Fruit fly (Drosophila melanogaster): ENCODE results near the gene CG7632.

DNA sequence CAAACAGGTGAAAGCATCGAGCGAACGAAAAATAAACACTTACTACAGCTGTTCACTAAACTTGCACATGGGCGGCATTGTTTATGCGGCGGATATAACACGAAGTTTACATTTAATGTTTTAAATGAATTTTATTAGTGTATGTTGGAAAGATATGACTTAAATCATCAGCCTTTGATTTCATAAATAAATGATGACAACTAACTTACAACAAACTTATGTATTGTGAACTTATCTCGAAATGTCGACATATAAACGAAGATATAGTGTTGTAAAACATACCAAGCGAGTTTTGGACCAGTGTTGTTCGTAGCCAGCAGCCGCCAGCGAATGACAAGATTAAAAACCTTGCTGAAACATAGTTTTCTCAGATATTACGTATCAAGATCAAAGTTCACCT, at the start of gene CG7632, which contains the start of gene CG11309:
- peak; percentile 100 for TF ChIP-seq CG11617 (GFP tag; optimal IDR thresholded peaks at IDR 0.05)
- peak; percentile 100 for TF ChIP-seq CG7101 (tag; optimal IDR thresholded peaks at IDR 0.05)
- TF ChIP-seq bab1 (GFP tag; optimal IDR thresholded peaks at IDR 0.05): peak; percentile 100
- peak; percentile 98 for TF ChIP-seq Clk (GFP tag; optimal IDR thresholded peaks at IDR 0.05)
- peak; percentile 98 for TF ChIP-seq kay (GFP tag; ENCODE audit: borderline replicate concordance)
- TF ChIP-seq toe (GFP tag; optimal IDR thresholded peaks at IDR 0.05): peak; percentile 99
- peak; percentile 99 for TF ChIP-seq CG14711 (tag; optimal IDR thresholded peaks at IDR 0.05)
